Worm (Caenorhabditis elegans) whole organism, L4 larva: ENCODE data around the gene pnn-1.

ENCODE experiments used
- egl-43 ChIP-seq: fragments of 200-800 bp; sonication (Bioruptor generic); IDR thresholded peaks from 2 replicates; pipeline ENCODE4 v1.3.6; 2022; ENCODE audit warnings: missing genetic modification reagents, missing genetic modification characterization, missing compliant biosample characterization
- lin-13 ChIP-seq: fragments of 150-350 bp; optimal IDR thresholded peaks from 2 replicates; lab custom pipeline; 2014; ENCODE audit warnings: missing biosample characterization, missing genetic modification reagents, missing genetic modification characterization

DNA sequence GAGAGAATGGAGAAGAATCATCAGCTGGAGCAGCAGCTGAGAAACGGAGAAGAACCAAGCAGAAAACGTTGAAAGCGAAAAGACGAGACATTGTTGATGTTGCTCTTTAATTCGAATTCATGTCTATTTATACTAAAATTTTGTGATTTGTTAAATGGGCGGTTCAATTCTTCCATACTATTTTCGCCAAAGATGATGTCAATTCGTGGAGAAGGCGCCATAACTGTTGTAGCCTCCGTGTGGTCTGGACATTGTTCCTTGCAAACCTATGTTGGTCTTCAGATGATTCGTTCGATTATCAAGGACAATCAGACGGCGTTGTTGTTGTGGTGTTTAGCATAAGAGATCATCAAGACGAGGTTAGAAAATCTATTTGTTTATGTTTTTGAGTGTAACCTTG lies 26.5 kb downstream of the pnn-1 start, which contains the start of gene far-3:
- TF ChIP-seq egl-43 (GFP tag; lab: Robert Waterston, UW) (no peak), lin-13 (GFP tag; lab: Kevin White, UChicago) (no peak)
